Fruit fly (Drosophila melanogaster) S2 (cell line): ENCODE results near the gene CG16779.

Source experiments
- CG8478 ChIP-seq: fragments of >200 bp; optimal IDR thresholded peaks from 2 replicates; lab custom pipeline; 2018
- CTCF ChIP-seq, 2 experiments: fragments of >200 bp; optimal IDR thresholded peaks; 2 replicates each; lab custom pipeline; 2018

dm6 chr3R:9427328-9427727, 66.1 kb downstream of the CG16779 start:
- TF ChIP-seq CG8478 (lab: Kevin White, UChicago) (no peak), CTCF (optimal IDR thresholded peaks at IDR 0.05; lab: Kevin White, UChicago) (no peak)
